Fruit fly (Drosophila melanogaster) whole organism, pupa: Measurements from ENCODE around the gene waw.

ENCODE experiments used
- CG13204 ChIP-seq: fragments of 200-800 bp; sonication (Bioruptor generic); optimal IDR thresholded peaks from 2 replicates; lab custom pipeline; 2018; ENCODE audit warnings: missing biosample characterization, mild to moderate bottlenecking, missing genetic modification characterization, moderate library complexity
- CG17806 ChIP-seq: fragments of 200-800 bp; sonication (Bioruptor generic); optimal IDR thresholded peaks from 2 replicates; lab custom pipeline; 2018; ENCODE audit warnings: missing biosample characterization, mild to moderate bottlenecking, missing genetic modification characterization, moderate library complexity
- CG32121 ChIP-seq: fragments of 200-800 bp; sonication (Bioruptor generic); IDR thresholded peaks from 2 replicates; pipeline ENCODE4 v1.3.6; 2022; ENCODE audit warnings: missing biosample characterization, missing genetic modification characterization
- CG4496 ChIP-seq: fragments of 200-800 bp; sonication (Bioruptor generic); IDR thresholded peaks from 3 replicates; pipeline ENCODE4 v1.3.6; 2022; ENCODE audit warnings: missing biosample characterization, missing genetic modification characterization
- D1 ChIP-seq: fragments of 200-800 bp; sonication (Bioruptor generic); optimal IDR thresholded peaks from 2 replicates; lab custom pipeline; 2018; ENCODE audit warnings: missing biosample characterization, mild to moderate bottlenecking, missing genetic modification characterization, moderate library complexity
- EcR ChIP-seq: fragments of 200-800 bp; sonication (Bioruptor generic); optimal IDR thresholded peaks from 3 replicates; lab custom pipeline; 2019; ENCODE audit warnings: missing biosample characterization, missing genetic modification characterization, mild to moderate bottlenecking, moderate library complexity, missing genetic modification reagents
- Ets98B ChIP-seq: fragments of 200-800 bp; sonication (Bioruptor generic); IDR thresholded peaks from 2 replicates; pipeline ENCODE4 v1.3.6; 2022; ENCODE audit warnings: missing biosample characterization, missing genetic modification characterization

dm6 chrX:21362878-21363277 is at the start of gene waw, which contains the start of gene bbx:
- TF ChIP-seq EcR (GFP tag; lab: Kevin White, UChicago) (peak; percentile 54), Ets98B (GFP tag; lab: Robert Waterston, UW) (no peak), CG4496 (GFP tag; lab: Robert Waterston, UW) (no peak), D1 (tag; lab: Kevin White, UChicago) (no peak), CG17806 (no peak), CG13204 (GFP tag; lab: Kevin White, UChicago) (no peak), CG32121 (GFP tag; lab: Robert Waterston, UW) (no peak)
